Fruit fly (Drosophila melanogaster): ENCODE measurements around the gene Sgsf.

- no peak for TF ChIP-seq CTCF (optimal IDR thresholded peaks at IDR 0.05)
- TF ChIP-seq CG8478 (optimal IDR thresholded peaks at IDR 0.05): no peak
Measured at dm6 chr3R:12352003-12352402, 10.5 kb downstream of the Sgsf start, which contains the start of gene CG10041.
